Worm (Caenorhabditis elegans) whole organism, midembryonic: ENCODE data around the gene F07A11.4.
"Not testable (repeated sequence)": the region's sequence is repeated elsewhere in the genome, so short reads cannot be mapped to it uniquely, and the experiment has no call there.

Experiments
- T22C8.4 ChIP-seq: fragments of 200-800 bp; sonication (Bioruptor generic); IDR thresholded peaks from 2 replicates; pipeline ENCODE4 v1.3.6; 2022; ENCODE audit warnings: missing genetic modification characterization, missing compliant biosample characterization
- cog-1 ChIP-seq: sonication (generic microtip); optimal IDR thresholded peaks from 2 replicates; lab custom pipeline; 2016; ENCODE audit warnings: missing genetic modification characterization, missing compliant biosample characterization
- flt-1 ChIP-seq: fragments of 200-800 bp; sonication (Bioruptor generic); IDR thresholded peaks from 2 replicates; pipeline ENCODE4 v1.3.6; 2022; ENCODE audit warnings: missing genetic modification characterization, missing compliant biosample characterization
- klf-2 ChIP-seq: fragments of 200-800 bp; sonication (Bioruptor generic); conservative IDR thresholded peaks from 2 replicates; pipeline ENCODE4 v1.3.6; 2022; ENCODE audit warnings: missing genetic modification reagents, missing genetic modification characterization, missing compliant biosample characterization
- med-1 ChIP-seq: sonication (generic microtip); optimal IDR thresholded peaks from 2 replicates; lab custom pipeline; 2017; ENCODE audit warnings: missing genetic modification characterization, mild to moderate bottlenecking, missing compliant biosample characterization, antibody characterized with exemption, missing genetic modification reagents; ENCODE audit not compliant: insufficient read depth
- ref-1 ChIP-seq: fragments of 200-800 bp; sonication (Bioruptor generic); conservative IDR thresholded peaks from 2 replicates; pipeline ENCODE4 v1.3.6; 2022; ENCODE audit warnings: missing genetic modification reagents, missing genetic modification characterization, missing compliant biosample characterization
- tab-1 ChIP-seq: fragments of 200-800 bp; sonication (Bioruptor generic); IDR thresholded peaks from 2 replicates; pipeline ENCODE4 v1.3.6; 2022; ENCODE audit warnings: missing genetic modification characterization, missing compliant biosample characterization
- ztf-23 ChIP-seq: fragments of 200-800 bp; sonication (Bioruptor generic); IDR thresholded peaks from 2 replicates; pipeline ENCODE4 v1.3.6; 2022; ENCODE audit warnings: missing genetic modification reagents, missing genetic modification characterization, missing compliant biosample characterization
- ztf-29 ChIP-seq: fragments of 200-800 bp; sonication (Bioruptor generic); IDR thresholded peaks from 2 replicates; pipeline ENCODE4 v1.3.6; 2022; ENCODE audit warnings: missing genetic modification reagents, missing genetic modification characterization, missing compliant biosample characterization

F07A11.4 gene

DNA sequence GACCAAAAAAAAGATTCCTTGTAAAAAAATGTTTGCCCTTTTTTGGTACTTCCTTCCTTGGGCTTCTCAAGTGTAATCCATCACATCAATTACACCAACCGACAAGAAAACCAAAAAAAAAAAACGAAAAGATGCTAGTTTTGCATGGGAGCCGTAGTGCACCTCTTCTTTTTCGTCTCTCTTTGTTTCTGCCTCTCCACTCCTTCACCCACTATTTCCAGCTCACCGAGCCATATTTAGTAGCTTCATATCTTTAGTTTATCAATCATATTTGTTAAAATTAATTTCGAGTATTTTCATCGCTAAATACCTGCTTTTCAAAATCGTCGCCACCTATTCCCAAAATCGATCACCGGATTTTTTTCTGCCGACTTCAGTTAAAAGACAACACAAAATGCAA, at the start of gene F07A11.4:
Gene F07A11.4 (plus strand): TSS at position 301 of the 400 bp plus-strand sequence.
- TF ChIP-seq ztf-23 (GFP tag; lab: Robert Waterston, UW) (no peak), cog-1 (tag; lab: Kevin White, UChicago) (no peak), med-1 (GFP tag; lab: Kevin White, UChicago) (no peak), ztf-29 (no peak), ref-1 (GFP tag; lab: Robert Waterston, UW) (no peak)

DNA sequence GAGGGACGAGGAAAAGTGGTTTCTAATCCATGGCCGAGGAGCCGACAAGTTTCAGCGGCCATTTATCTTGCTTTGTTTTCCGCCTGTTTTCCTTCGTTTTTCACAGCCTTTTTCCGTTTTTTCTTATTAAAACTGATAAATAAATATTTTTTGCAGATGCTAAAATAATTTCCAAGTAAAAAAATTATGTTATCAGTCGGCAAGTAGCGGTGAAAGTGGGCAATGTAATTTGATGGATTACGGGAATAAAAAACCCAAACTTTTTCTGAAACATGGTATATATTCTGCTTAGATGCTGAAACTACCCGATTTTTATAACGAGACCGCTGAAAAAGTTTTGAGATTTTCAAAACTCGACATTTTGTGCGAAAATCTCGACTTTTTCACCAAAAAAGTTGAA, 48.8 kb upstream of the F07A11.4 start, which contains the start of gene dhgd-1:
Gene dhgd-1 (minus strand): TSS at position 101 of the 400 bp plus-strand sequence.
- not testable (repeated sequence) for TF ChIP-seq T22C8.4 (GFP tag; lab: Robert Waterston, UW); tab-1; med-1 (GFP tag; lab: Kevin White, UChicago)

DNA sequence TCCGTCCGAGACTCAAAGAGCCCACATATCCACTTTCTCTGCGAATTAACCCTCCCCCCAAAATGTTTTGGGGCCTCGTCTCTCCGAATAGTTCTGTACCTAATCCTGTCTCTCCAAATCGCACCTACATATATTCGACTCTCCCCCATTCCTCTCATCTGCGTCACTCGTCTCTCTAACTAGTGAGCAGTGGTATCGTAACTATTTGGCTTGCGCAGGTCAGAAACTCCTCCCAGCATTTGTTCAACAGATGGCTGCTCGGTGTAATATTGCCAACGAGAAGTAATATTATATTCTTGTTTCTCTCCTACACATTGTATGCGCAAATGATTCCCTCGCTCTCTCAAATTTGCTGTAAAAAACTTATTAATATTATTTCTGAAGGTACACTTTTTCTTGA, 45.2 kb upstream of the F07A11.4 start, which contains the start of gene F54D5.24:
Gene F54D5.24 (plus strand): TSS at position 316 of the 400 bp plus-strand sequence.
- TF ChIP-seq ref-1 (GFP tag; lab: Robert Waterston, UW): no peak
- TF ChIP-seq med-1 (GFP tag; lab: Kevin White, UChicago): no peak
- no peak for TF ChIP-seq tab-1
- TF ChIP-seq klf-2 (GFP tag; lab: Robert Waterston, UW): no peak
- peak; percentile 25; the same call in 1 of the 2 replicates for TF ChIP-seq ztf-29

DNA sequence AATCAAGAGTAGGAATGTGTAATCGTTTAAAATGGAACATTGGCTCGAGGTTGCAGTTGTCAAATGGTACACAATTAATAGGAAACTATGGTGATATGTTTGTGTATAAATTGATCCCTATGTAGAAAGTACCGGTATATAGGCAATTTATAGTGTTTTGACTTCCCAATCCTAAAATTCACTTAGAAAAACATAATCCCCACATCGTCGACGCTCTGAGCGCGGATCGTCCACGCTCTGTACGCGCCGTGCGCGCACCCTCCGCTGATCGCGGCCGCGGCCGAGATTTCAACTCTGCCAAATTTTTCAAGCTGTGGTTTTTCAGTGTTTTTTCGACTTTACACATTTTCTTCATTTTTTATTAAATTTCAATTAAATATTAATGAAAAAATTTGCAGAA, 44.5 kb upstream of the F07A11.4 start, which contains the start of gene F54D5.17:
Gene F54D5.17 (plus strand): TSS at position 301 of the 400 bp plus-strand sequence.
- TF ChIP-seq med-1 (GFP tag; lab: Kevin White, UChicago) (no peak), ref-1 (GFP tag; lab: Robert Waterston, UW) (no peak), klf-2 (GFP tag; lab: Robert Waterston, UW) (no peak), ztf-23 (GFP tag; lab: Robert Waterston, UW) (no peak), ztf-29 (no peak)

ce11 chrII:11564127-11564526, 36.7 kb upstream of the F07A11.4 start, which contains the start of gene F54D5.15:
Gene F54D5.15 (minus strand): TSS chrII:11564227.
- TF ChIP-seq med-1 (GFP tag; lab: Kevin White, UChicago) (no peak), cog-1 (tag; lab: Kevin White, UChicago) (no peak), ref-1 (GFP tag; lab: Robert Waterston, UW) (no peak), klf-2 (GFP tag; lab: Robert Waterston, UW) (no peak), flt-1 (GFP tag; lab: Robert Waterston, UW) (no peak), ztf-29 (no peak)

DNA sequence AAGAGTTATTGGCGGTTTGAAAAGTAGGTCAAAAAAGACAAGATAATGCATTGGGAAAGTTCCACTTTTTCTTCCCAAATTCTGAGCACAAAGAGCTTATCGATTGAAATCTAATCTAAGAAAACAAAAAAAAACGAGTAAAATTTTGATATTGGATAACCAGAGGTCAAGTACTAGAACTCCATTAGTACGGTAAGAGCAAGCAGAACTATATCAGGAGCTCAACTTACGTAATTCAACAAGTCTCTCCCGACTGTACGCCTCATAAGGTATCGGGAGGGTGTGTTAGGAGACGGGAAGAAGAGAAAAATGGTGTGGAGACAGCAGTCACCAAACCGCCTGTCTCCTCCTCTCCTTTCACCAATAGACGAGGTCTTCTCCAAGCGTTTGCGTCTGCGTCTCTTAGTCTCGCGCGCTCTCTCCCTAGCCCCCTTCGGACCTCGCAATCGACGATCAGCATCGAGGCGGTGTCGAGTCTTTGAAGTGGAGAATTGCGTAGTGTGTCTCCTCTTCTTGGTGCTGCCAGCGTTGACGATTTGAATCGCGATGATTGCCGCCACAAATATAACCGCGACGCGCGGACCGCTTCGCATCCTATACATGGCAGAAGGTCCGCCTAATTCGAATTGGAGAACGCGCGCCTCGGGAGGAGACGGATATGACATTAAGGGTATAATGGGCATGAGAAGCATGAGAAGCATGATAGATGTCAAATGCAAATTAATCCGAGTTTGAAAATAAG, 33.7 kb upstream of the F07A11.4 start, which contains the start of gene F54D5.5:
Gene F54D5.5 (minus strand): TSS at position 51 of the 742 bp plus-strand sequence.
- peak; percentile 70 for TF ChIP-seq cog-1 (tag; lab: Kevin White, UChicago)
- peak; percentile 72; the same call in 1 of the 2 replicates for TF ChIP-seq flt-1 (GFP tag; lab: Robert Waterston, UW)
- TF ChIP-seq med-1 (GFP tag; lab: Kevin White, UChicago): no peak
- peak; percentile 47; the same call in 1 of the 2 replicates for TF ChIP-seq ztf-23 (GFP tag; lab: Robert Waterston, UW)
- no peak for TF ChIP-seq klf-2 (GFP tag; lab: Robert Waterston, UW)
- 0 out of 2 replicates have a peak, but pooled peaks have one; percentile 65 for TF ChIP-seq tab-1

ce11 chrII:11568670-11569069, 32.1 kb upstream of the F07A11.4 start:
- no peak for TF ChIP-seq klf-2 (GFP tag; lab: Robert Waterston, UW)
- no peak for TF ChIP-seq tab-1

DNA sequence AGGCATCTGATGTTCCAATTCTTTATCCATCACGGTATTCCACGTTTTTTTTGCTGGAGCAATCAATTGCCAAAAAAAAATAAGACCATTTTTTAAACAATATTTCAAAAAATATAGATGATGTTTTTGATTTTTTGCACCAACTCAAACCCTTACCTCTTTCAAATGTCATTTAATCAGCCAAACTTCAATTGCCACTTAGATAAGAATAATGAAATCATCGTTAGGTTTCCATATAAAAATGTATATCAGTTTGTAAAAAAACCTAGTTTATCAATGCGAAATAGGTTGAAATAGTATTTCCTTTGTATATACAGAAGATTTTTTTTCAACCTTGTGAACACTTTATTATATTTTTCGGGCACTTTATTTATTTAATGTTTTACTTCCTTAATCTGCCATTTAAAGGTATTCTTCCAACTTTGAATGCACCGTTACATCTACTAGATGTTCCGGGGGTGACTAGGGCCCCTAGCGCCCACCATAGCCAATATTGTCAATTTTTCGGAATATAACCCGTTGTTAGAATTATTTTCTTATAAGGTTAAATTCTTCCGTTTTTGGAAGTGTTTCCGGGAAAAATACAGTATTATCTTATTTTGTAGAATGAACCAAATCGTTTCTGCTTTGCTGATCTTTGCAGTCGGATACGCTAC, 31.5 kb upstream of the F07A11.4 start, which contains the start of the genes F54D5.23 and F54D5.4:
Gene F54D5.23 (minus strand): TSS at position 75 of the 656 bp plus-strand sequence.
Gene F54D5.4 (plus strand): TSS at position 606 of the 656 bp plus-strand sequence.
- TF ChIP-seq ztf-29: no peak
- no peak for TF ChIP-seq klf-2 (GFP tag; lab: Robert Waterston, UW)
- no peak for TF ChIP-seq ref-1 (GFP tag; lab: Robert Waterston, UW)

ce11 chrII:11571260-11571854, 29.5 kb upstream of the F07A11.4 start, which contains the start of gene F54D5.3:
Gene F54D5.3 (plus strand): TSS chrII:11571805.
- TF ChIP-seq cog-1 (tag; lab: Kevin White, UChicago) (no peak), tab-1 (no peak), ztf-29 (no peak), med-1 (GFP tag; lab: Kevin White, UChicago) (no peak), flt-1 (GFP tag; lab: Robert Waterston, UW) (no peak), ref-1 (GFP tag; lab: Robert Waterston, UW) (no peak), T22C8.4 (GFP tag; lab: Robert Waterston, UW) (no peak), ztf-23 (GFP tag; lab: Robert Waterston, UW) (no peak), klf-2 (GFP tag; lab: Robert Waterston, UW) (no peak)
